Worm (Caenorhabditis elegans) whole organism, L2 larva: ENCODE measurements around the gene ndua-8.

ENCODE experiments used
- ama-1 ChIP-seq: fragments of 150-350 bp; optimal IDR thresholded peaks from 2 replicates; lab custom pipeline; 2018; ENCODE audit warnings: inconsistent platforms
- ceh-82 ChIP-seq: fragments of 150-350 bp; optimal IDR thresholded peaks from 2 replicates; lab custom pipeline; 2014; ENCODE audit warnings: missing biosample characterization, missing genetic modification characterization
- dmd-4 ChIP-seq: sonication (generic microtip); optimal IDR thresholded peaks from 2 replicates; lab custom pipeline; 2017; ENCODE audit warnings: missing biosample characterization, missing genetic modification characterization
- elt-3 ChIP-seq: sonication (generic microtip); optimal IDR thresholded peaks from 2 replicates; lab custom pipeline; 2017; ENCODE audit warnings: missing biosample characterization, missing genetic modification characterization
- lin-13 ChIP-seq: fragments of 150-350 bp; optimal IDR thresholded peaks from 2 replicates; lab custom pipeline; 2014; ENCODE audit warnings: missing biosample characterization, missing genetic modification reagents, missing genetic modification characterization
- mdl-1 ChIP-seq, 2 experiments: fragments of 150-350 bp in 1 of 2; sonication (generic microtip) in 1 of 2; optimal IDR thresholded peaks; 2 replicates each; lab custom pipeline; 2017; ENCODE audit warnings: missing biosample characterization in 2 of 2, missing genetic modification characterization in 2 of 2
- nhr-11 ChIP-seq: fragments of 150-350 bp; optimal IDR thresholded peaks from 2 replicates; lab custom pipeline; 2014; ENCODE audit warnings: missing biosample characterization, missing genetic modification characterization
- nhr-237 ChIP-seq: fragments of 150-350 bp; optimal IDR thresholded peaks from 2 replicates; lab custom pipeline; 2014; ENCODE audit warnings: missing biosample characterization, missing genetic modification characterization
- nhr-25 ChIP-seq: fragments of 150-350 bp; sonication (generic microtip); optimal IDR thresholded peaks from 3 replicates; lab custom pipeline; 2014; ENCODE audit warnings: missing biosample characterization, missing genetic modification characterization
- ztf-11 ChIP-seq: sonication (generic microtip); optimal IDR thresholded peaks from 2 replicates; lab custom pipeline; 2017; ENCODE audit warnings: missing biosample characterization, missing genetic modification characterization

ce11 chrIII:2563033-2563656 is 34.3 kb downstream of the ndua-8 start:
- TF ChIP-seq nhr-237 (tag; lab: Kevin White, UChicago) (no peak), ztf-11 (no peak), nhr-11 (tag; lab: Kevin White, UChicago) (no peak), ama-1 (lab: Kevin White, UChicago) (no peak), mdl-1 (tag; optimal IDR thresholded peaks at IDR 0.05; lab: Kevin White, UChicago) (no peak), dmd-4 (tag; lab: Kevin White, UChicago) (no peak), elt-3 (tag; lab: Kevin White, UChicago) (no peak), ceh-82 (no peak), nhr-25 (tag; lab: Kevin White, UChicago) (no peak), lin-13 (GFP tag; lab: Kevin White, UChicago) (no peak)
